Worm (Caenorhabditis elegans) whole organism, late embryonic: ENCODE measurements around the gene T04C12.9.

ENCODE experiments used
- F13H6.1 ChIP-seq: sonication (generic microtip); optimal IDR thresholded peaks from 2 replicates; lab custom pipeline; 2016; ENCODE audit warnings: missing genetic modification characterization, missing compliant biosample characterization
- ama-1 ChIP-seq: fragments of 150-350 bp; optimal IDR thresholded peaks from 2 replicates; lab custom pipeline; 2014
- ceh-31 ChIP-seq: sonication (generic microtip); optimal IDR thresholded peaks from 2 replicates; lab custom pipeline; 2016; ENCODE audit warnings: missing genetic modification characterization, missing compliant biosample characterization
- ceh-6 ChIP-seq: fragments of 200-800 bp; sonication (Bioruptor generic); optimal IDR thresholded peaks from 2 replicates; lab custom pipeline; 2018; ENCODE audit warnings: mild to moderate bottlenecking, missing genetic modification characterization, missing compliant biosample characterization
- fkh-10 ChIP-seq: fragments of 150-350 bp; optimal IDR thresholded peaks from 2 replicates; lab custom pipeline; 2014; ENCODE audit warnings: missing biosample characterization, missing genetic modification reagents, missing genetic modification characterization
- nfya-1 ChIP-seq: sonication (generic microtip); optimal IDR thresholded peaks from 2 replicates; lab custom pipeline; 2017; ENCODE audit warnings: missing genetic modification characterization, mild to moderate bottlenecking, missing compliant biosample characterization, antibody characterized with exemption, moderate library complexity
- nhr-11 ChIP-seq: fragments of 150-350 bp; optimal IDR thresholded peaks from 2 replicates; lab custom pipeline; 2014; ENCODE audit warnings: missing biosample characterization, missing genetic modification characterization
- nhr-232 ChIP-seq: sonication (generic microtip); optimal IDR thresholded peaks from 2 replicates; lab custom pipeline; 2016; ENCODE audit warnings: missing genetic modification characterization, missing compliant biosample characterization
- pha-4 ChIP-seq: fragments of 150-350 bp; optimal IDR thresholded peaks from 2 replicates; lab custom pipeline; 2018; ENCODE audit warnings: missing biosample characterization, missing genetic modification reagents, missing genetic modification characterization
- tbx-7 ChIP-seq: sonication (generic microtip); optimal IDR thresholded peaks from 2 replicates; lab custom pipeline; 2016; ENCODE audit warnings: missing genotype, missing genetic modification characterization, missing compliant biosample characterization

ce11 chrV:11076028-11076402 is 13.0 kb upstream of the T04C12.9 start:
- TF ChIP-seq fkh-10 (GFP tag; lab: Kevin White, UChicago), result no peak
- TF ChIP-seq ceh-31 (tag; lab: Kevin White, UChicago), result no peak
- TF ChIP-seq ceh-6 (GFP tag; lab: Kevin White, UChicago), result no peak
- TF ChIP-seq nhr-11 (tag; lab: Kevin White, UChicago), result no peak
- TF ChIP-seq nfya-1 (tag; lab: Kevin White, UChicago), result no peak
- TF ChIP-seq F13H6.1 (tag; lab: Kevin White, UChicago), result no peak
- TF ChIP-seq tbx-7 (tag; lab: Kevin White, UChicago), result no peak
- no peak for TF ChIP-seq pha-4 (tag; lab: Kevin White, UChicago)
- TF ChIP-seq ama-1 (lab: Kevin White, UChicago), result no peak
- no peak for TF ChIP-seq nhr-232 (tag; lab: Kevin White, UChicago)
